Worm (Caenorhabditis elegans) whole organism, L3 larva: ENCODE results near the gene ttr-50.

Experiments
- R02D3.7 ChIP-seq: fragments of 150-350 bp; optimal IDR thresholded peaks from 2 replicates; lab custom pipeline; 2014; ENCODE audit warnings: missing biosample characterization, missing genetic modification characterization
- ama-1 ChIP-seq: fragments of 150-350 bp; optimal IDR thresholded peaks from 2 replicates; lab custom pipeline; 2018
- ceh-82 ChIP-seq: fragments of 150-350 bp; optimal IDR thresholded peaks from 2 replicates; lab custom pipeline; 2014; ENCODE audit warnings: missing biosample characterization, missing genetic modification characterization
- ceh-9 ChIP-seq: sonication (generic microtip); optimal IDR thresholded peaks from 2 replicates; lab custom pipeline; 2018; ENCODE audit warnings: missing biosample characterization, missing genetic modification characterization
- daf-12 ChIP-seq: fragments of 150-350 bp; optimal IDR thresholded peaks from 2 replicates; lab custom pipeline; 2014; ENCODE audit warnings: missing biosample characterization, missing genetic modification reagents, missing genetic modification characterization
- egl-27 ChIP-seq: sonication (generic microtip); optimal IDR thresholded peaks from 4 replicates; lab custom pipeline; 2017; ENCODE audit warnings: missing biosample characterization, missing genetic modification reagents, missing genetic modification characterization
- elt-2 ChIP-seq: sonication (generic microtip); optimal IDR thresholded peaks from 2 replicates; lab custom pipeline; 2016; ENCODE audit warnings: missing genetic modification reagents, mild to moderate bottlenecking, missing genetic modification characterization, missing compliant biosample characterization
- eor-1 ChIP-seq, 2 experiments: fragments of 150-350 bp; optimal IDR thresholded peaks; 2 replicates each; lab custom pipeline; 2014 to 2018; ENCODE audit warnings: missing biosample characterization in 2 of 2, missing genetic modification characterization in 2 of 2
- jun-1 ChIP-seq: fragments of 150-350 bp; optimal IDR thresholded peaks from 2 replicates; lab custom pipeline; 2014; ENCODE audit warnings: missing biosample characterization, missing genetic modification reagents, missing genetic modification characterization
- lin-15B ChIP-seq: fragments of 150-350 bp; optimal IDR thresholded peaks from 2 replicates; lab custom pipeline; 2014; ENCODE audit warnings: missing biosample characterization, missing genetic modification characterization
- nfya-1 ChIP-seq: sonication (generic microtip); optimal IDR thresholded peaks from 2 replicates; lab custom pipeline; 2017; ENCODE audit warnings: missing genetic modification characterization, mild to moderate bottlenecking, missing compliant biosample characterization, antibody characterized with exemption, moderate library complexity; ENCODE audit not compliant: insufficient read depth
- nhr-23 ChIP-seq: fragments of 150-350 bp; optimal IDR thresholded peaks from 2 replicates; lab custom pipeline; 2014; ENCODE audit warnings: missing biosample characterization, missing genetic modification reagents, missing genetic modification characterization
- nhr-25 ChIP-seq: sonication (generic microtip); optimal IDR thresholded peaks from 2 replicates; lab custom pipeline; 2017; ENCODE audit warnings: missing biosample characterization, missing genetic modification characterization
- nhr-28 ChIP-seq: fragments of 150-350 bp; optimal IDR thresholded peaks from 2 replicates; lab custom pipeline; 2014; ENCODE audit warnings: missing biosample characterization, missing genetic modification characterization
- nhr-43 ChIP-seq: sonication (generic microtip); optimal IDR thresholded peaks from 2 replicates; lab custom pipeline; 2016; ENCODE audit warnings: mild to moderate bottlenecking, missing genetic modification characterization, missing compliant biosample characterization; ENCODE audit not compliant: poor library complexity, severe bottlenecking
- nhr-76 ChIP-seq: fragments of 150-350 bp; sonication (generic microtip); optimal IDR thresholded peaks from 5 replicates; lab custom pipeline; 2014; ENCODE audit warnings: missing biosample characterization, missing genetic modification characterization
- pha-4 ChIP-seq: fragments of 150-350 bp; optimal IDR thresholded peaks from 2 replicates; lab custom pipeline; 2014; ENCODE audit warnings: missing biosample characterization, missing genetic modification reagents, missing genetic modification characterization
- sea-2 ChIP-seq: fragments of 150-350 bp; sonication (generic microtip); optimal IDR thresholded peaks from 4 replicates; lab custom pipeline; 2014; ENCODE audit warnings: missing biosample characterization, missing genetic modification reagents, missing genetic modification characterization
- ztf-11 ChIP-seq: fragments of 150-350 bp; optimal IDR thresholded peaks from 2 replicates; lab custom pipeline; 2014; ENCODE audit warnings: missing biosample characterization, missing genetic modification characterization

ttr-50 gene

ce11 chrIV:11592820-11593219 is 48.0 kb downstream of the ttr-50 start:
- TF ChIP-seq nfya-1 (tag; lab: Kevin White, UChicago): peak; percentile 69
- TF ChIP-seq sea-2 (GFP tag; lab: Kevin White, UChicago): no peak
- no peak for TF ChIP-seq nhr-28 (tag; lab: Kevin White, UChicago)
- TF ChIP-seq eor-1 (tag; optimal IDR thresholded peaks at IDR 0.05; lab: Kevin White, UChicago): no peak
- TF ChIP-seq elt-2 (tag; lab: Kevin White, UChicago): no peak
- TF ChIP-seq nhr-23 (tag; lab: Kevin White, UChicago): peak; percentile 61
- TF ChIP-seq lin-15B (tag; lab: Kevin White, UChicago): peak; percentile 67
- TF ChIP-seq daf-12 (tag; lab: Kevin White, UChicago): no peak
- TF ChIP-seq ztf-11 (tag; lab: Kevin White, UChicago): no peak
- peak; percentile 82 for TF ChIP-seq pha-4 (tag; lab: Kevin White, UChicago)
- peak; percentile 34 for TF ChIP-seq nhr-43 (tag; lab: Kevin White, UChicago)
- TF ChIP-seq ceh-82 (tag; lab: Kevin White, UChicago): no peak
- no peak for TF ChIP-seq egl-27 (tag; lab: Kevin White, UChicago)
- peak; percentile 81 for TF ChIP-seq R02D3.7 (tag; lab: Kevin White, UChicago)
- no peak for TF ChIP-seq nhr-76 (tag; lab: Kevin White, UChicago)
- TF ChIP-seq jun-1 (tag; lab: Kevin White, UChicago): no peak
- TF ChIP-seq ama-1 (lab: Kevin White, UChicago): peak; percentile 18
- TF ChIP-seq, all 47 proteins: peak for 7

- TF ChIP-seq nhr-76 (tag; lab: Kevin White, UChicago) (no peak), nhr-25 (tag; lab: Kevin White, UChicago) (no peak), ceh-9 (tag; lab: Kevin White, UChicago) (no peak)
- TF ChIP-seq, all 47 proteins: peak for 0
Measured at ce11 chrIV:11592165-11592564, 48.6 kb downstream of the ttr-50 start, which contains the start of gene spe-36. spe-36 (minus strand) TSS chrIV:11592265.
